Worm (Caenorhabditis elegans) whole organism, late embryonic: Measurements from ENCODE around the gene str-118.

ENCODE experiments used
- C08G9.2 ChIP-seq: sonication (generic microtip); optimal IDR thresholded peaks from 2 replicates; lab custom pipeline; 2016; ENCODE audit warnings: mild to moderate bottlenecking, missing genetic modification characterization, moderate library complexity, missing compliant biosample characterization
- K02D7.2 ChIP-seq: sonication (generic microtip); optimal IDR thresholded peaks from 2 replicates; lab custom pipeline; 2017; ENCODE audit warnings: mild to moderate bottlenecking, missing genetic modification characterization, missing compliant biosample characterization
- ahr-1 ChIP-seq: sonication (generic microtip); optimal IDR thresholded peaks from 2 replicates; lab custom pipeline; 2016; ENCODE audit warnings: missing genetic modification characterization, missing compliant biosample characterization
- ama-1 ChIP-seq: fragments of 150-350 bp; optimal IDR thresholded peaks from 2 replicates; lab custom pipeline; 2014
- ceh-18 ChIP-seq: sonication (generic microtip); optimal IDR thresholded peaks from 2 replicates; lab custom pipeline; 2016; ENCODE audit warnings: missing genetic modification characterization, missing compliant biosample characterization
- ceh-2 ChIP-seq: sonication (generic microtip); optimal IDR thresholded peaks from 2 replicates; lab custom pipeline; 2016; ENCODE audit warnings: missing genotype, missing genetic modification characterization, missing compliant biosample characterization
- ceh-31 ChIP-seq: sonication (generic microtip); optimal IDR thresholded peaks from 2 replicates; lab custom pipeline; 2016; ENCODE audit warnings: missing genetic modification characterization, missing compliant biosample characterization
- ceh-34 ChIP-seq: sonication (generic microtip); optimal IDR thresholded peaks from 2 replicates; lab custom pipeline; 2016; ENCODE audit warnings: mild to moderate bottlenecking, missing genetic modification characterization, missing compliant biosample characterization
- ceh-48 ChIP-seq: sonication (generic microtip); optimal IDR thresholded peaks from 2 replicates; lab custom pipeline; 2016; ENCODE audit warnings: missing genetic modification characterization, inconsistent platforms, missing compliant biosample characterization
- ceh-9 ChIP-seq: sonication (generic microtip); optimal IDR thresholded peaks from 2 replicates; lab custom pipeline; 2016; ENCODE audit warnings: mild to moderate bottlenecking, missing genetic modification characterization, inconsistent platforms, missing compliant biosample characterization
- che-1 ChIP-seq: sonication (generic microtip); optimal IDR thresholded peaks from 2 replicates; lab custom pipeline; 2016; ENCODE audit warnings: mild to moderate bottlenecking, missing genetic modification characterization, missing compliant biosample characterization
- dmd-4 ChIP-seq: sonication (generic microtip); optimal IDR thresholded peaks from 2 replicates; lab custom pipeline; 2016; ENCODE audit warnings: borderline replicate concordance, missing genetic modification characterization, missing compliant biosample characterization
- ets-4 ChIP-seq: sonication (generic microtip); optimal IDR thresholded peaks from 2 replicates; lab custom pipeline; 2016; ENCODE audit warnings: missing genetic modification characterization, missing compliant biosample characterization
- eyg-1 ChIP-seq: sonication (generic microtip); optimal IDR thresholded peaks from 2 replicates; lab custom pipeline; 2016; ENCODE audit warnings: missing genotype, missing genetic modification characterization, missing compliant biosample characterization
- fkh-10 ChIP-seq: fragments of 150-350 bp; optimal IDR thresholded peaks from 2 replicates; lab custom pipeline; 2014; ENCODE audit warnings: missing biosample characterization, missing genetic modification reagents, missing genetic modification characterization
- gmeb-2 ChIP-seq: sonication (generic microtip); optimal IDR thresholded peaks from 2 replicates; lab custom pipeline; 2016; ENCODE audit warnings: missing genetic modification characterization, inconsistent platforms, missing compliant biosample characterization
- hlh-13 ChIP-seq: fragments of 200-800 bp; sonication (Bioruptor generic); optimal IDR thresholded peaks from 2 replicates; lab custom pipeline; 2018; ENCODE audit warnings: mild to moderate bottlenecking, missing genetic modification characterization, missing compliant biosample characterization
- hlh-6 ChIP-seq: sonication (generic microtip); optimal IDR thresholded peaks from 2 replicates; lab custom pipeline; 2016; ENCODE audit warnings: missing genotype, missing genetic modification characterization, missing compliant biosample characterization
- hlh-8 ChIP-seq: sonication (generic microtip); optimal IDR thresholded peaks from 2 replicates; lab custom pipeline; 2016; ENCODE audit warnings: missing genotype, missing genetic modification characterization, missing compliant biosample characterization
- lim-6 ChIP-seq: sonication (generic microtip); optimal IDR thresholded peaks from 2 replicates; lab custom pipeline; 2016; ENCODE audit warnings: missing genetic modification characterization, missing compliant biosample characterization
- nfya-1 ChIP-seq: sonication (generic microtip); optimal IDR thresholded peaks from 2 replicates; lab custom pipeline; 2017; ENCODE audit warnings: missing genetic modification characterization, mild to moderate bottlenecking, missing compliant biosample characterization, antibody characterized with exemption, moderate library complexity
- odd-2 ChIP-seq: sonication (generic microtip); optimal IDR thresholded peaks from 2 replicates; lab custom pipeline; 2017; ENCODE audit warnings: antibody characterized with exemption, mild to moderate bottlenecking, missing genetic modification characterization, missing compliant biosample characterization
- pag-3 ChIP-seq: sonication (generic microtip); optimal IDR thresholded peaks from 2 replicates; lab custom pipeline; 2016; ENCODE audit warnings: missing compliant biosample characterization, missing genetic modification characterization, borderline replicate concordance
- pat-9 ChIP-seq: fragments of 200-800 bp; sonication (Bioruptor generic); optimal IDR thresholded peaks from 2 replicates; lab custom pipeline; 2018; ENCODE audit warnings: mild to moderate bottlenecking, missing genetic modification characterization, moderate library complexity, missing compliant biosample characterization
- pros-1 ChIP-seq: fragments of 150-350 bp; optimal IDR thresholded peaks from 2 replicates; lab custom pipeline; 2014; ENCODE audit warnings: missing biosample characterization, missing genetic modification reagents, missing genetic modification characterization
- ref-2 ChIP-seq: sonication (generic microtip); optimal IDR thresholded peaks from 2 replicates; lab custom pipeline; 2016; ENCODE audit warnings: missing genetic modification characterization, missing compliant biosample characterization
- sox-4 ChIP-seq: sonication (generic microtip); optimal IDR thresholded peaks from 2 replicates; lab custom pipeline; 2017; ENCODE audit warnings: mild to moderate bottlenecking, missing genetic modification characterization, inconsistent platforms, missing compliant biosample characterization
- tbx-2 ChIP-seq: sonication (generic microtip); optimal IDR thresholded peaks from 2 replicates; lab custom pipeline; 2016; ENCODE audit warnings: missing genetic modification characterization, missing compliant biosample characterization
- tbx-7 ChIP-seq: sonication (generic microtip); optimal IDR thresholded peaks from 2 replicates; lab custom pipeline; 2016; ENCODE audit warnings: missing genotype, missing genetic modification characterization, missing compliant biosample characterization
- unc-3 ChIP-seq, 2 experiments: fragments of 200-800 bp in 1 of 2; sonication (Bioruptor generic) in 1 of 2; sonication (generic microtip) in 1 of 2; conservative IDR thresholded peaks in 1 of 2; optimal IDR thresholded peaks in 1 of 2; 2 replicates each; pipeline versions ENCODE4 v1.3.6 to Lab custom; 2016 to 2022; ENCODE audit warnings: missing compliant biosample characterization in 2 of 2, missing genetic modification characterization in 2 of 2, missing genetic modification reagents in 1 of 2
- unc-42 ChIP-seq: sonication (generic microtip); optimal IDR thresholded peaks from 2 replicates; lab custom pipeline; 2016; ENCODE audit warnings: missing genotype, missing genetic modification characterization, missing compliant biosample characterization
- zip-5 ChIP-seq: sonication (generic microtip); optimal IDR thresholded peaks from 2 replicates; lab custom pipeline; 2016; ENCODE audit warnings: missing genetic modification characterization, missing compliant biosample characterization
- ztf-16 ChIP-seq: sonication (generic microtip); optimal IDR thresholded peaks from 2 replicates; lab custom pipeline; 2017; ENCODE audit warnings: missing genetic modification characterization, missing compliant biosample characterization

The str-118 gene

ce11 chrV:10030992-10031383 lies 21.0 kb upstream of the str-118 start, which contains the start of gene acl-2:
Gene acl-2, minus strand, starts transcription at chrV:10031092.
- TF ChIP-seq ceh-48 (tag; lab: Kevin White, UChicago) (no peak), ama-1 (lab: Kevin White, UChicago) (no peak), ceh-2 (no peak)

- TF ChIP-seq zip-5 (peak; percentile 57), ets-4 (tag; lab: Kevin White, UChicago) (peak; percentile 13), ztf-16 (tag; lab: Kevin White, UChicago) (no peak), hlh-13 (GFP tag; lab: Kevin White, UChicago) (no peak), ceh-31 (tag; lab: Kevin White, UChicago) (peak; percentile 31), ceh-2 (peak; percentile 40), C08G9.2 (tag; lab: Kevin White, UChicago) (peak; percentile 48)
These were observed 20.4 kb upstream of the str-118 start for ce11 chrV:10031384-10032171.

ce11 chrV:10035586-10035985 lies 16.4 kb upstream of the str-118 start:
- TF ChIP-seq che-1 (tag; lab: Kevin White, UChicago) (no peak), unc-42 (tag; lab: Kevin White, UChicago) (peak; percentile 30)

ce11 chrV:10036275-10036674 lies 15.7 kb upstream of the str-118 start, which contains the start of gene T06E8.2:
Gene T06E8.2, minus strand, starts transcription at chrV:10036413.
- no peak for TF ChIP-seq ceh-2
- no peak for TF ChIP-seq hlh-6
- no peak for TF ChIP-seq C08G9.2 (tag; lab: Kevin White, UChicago)
- TF ChIP-seq nfya-1 (tag; lab: Kevin White, UChicago), result peak; percentile 36
- no peak for TF ChIP-seq tbx-7
- TF ChIP-seq ceh-9 (tag; lab: Kevin White, UChicago), result no peak
- TF ChIP-seq unc-3 (GFP tag; conservative IDR thresholded peaks at IDR 0.05; lab: Robert Waterston, UW), result no peak
- TF ChIP-seq unc-3 (tag; optimal IDR thresholded peaks at IDR 0.05; lab: Kevin White, UChicago), result no peak
- no peak for TF ChIP-seq zip-5
- no peak for TF ChIP-seq K02D7.2 (tag; lab: Kevin White, UChicago)
- TF ChIP-seq ahr-1 (tag; lab: Kevin White, UChicago), result no peak
- peak; percentile 35 for TF ChIP-seq ceh-31 (tag; lab: Kevin White, UChicago)
- TF ChIP-seq eyg-1, result no peak
- peak; percentile 11 for TF ChIP-seq tbx-2 (tag; lab: Kevin White, UChicago)
- TF ChIP-seq fkh-10 (GFP tag; lab: Kevin White, UChicago), result no peak
- no peak for TF ChIP-seq ref-2 (tag; lab: Kevin White, UChicago)
- TF ChIP-seq sox-4 (tag; lab: Kevin White, UChicago), result no peak
- TF ChIP-seq gmeb-2 (tag; lab: Kevin White, UChicago), result no peak
- TF ChIP-seq pag-3 (tag; lab: Kevin White, UChicago), result no peak
- no peak for TF ChIP-seq odd-2 (tag; lab: Kevin White, UChicago)
- no peak for TF ChIP-seq pros-1
- no peak for TF ChIP-seq dmd-4 (tag; lab: Kevin White, UChicago)
- peak; percentile 55 for TF ChIP-seq ceh-34 (tag; lab: Kevin White, UChicago)
- no peak for TF ChIP-seq hlh-8
- no peak for TF ChIP-seq lim-6 (tag; lab: Kevin White, UChicago)
- no peak for TF ChIP-seq pat-9 (tag; lab: Kevin White, UChicago)
- peak; percentile 45 for TF ChIP-seq ceh-18

ce11 chrV:10037040-10037439 lies 14.9 kb upstream of the str-118 start, which contains the start of gene F57A8.1:
Gene F57A8.1, plus strand, starts transcription at chrV:10037340.
- TF ChIP-seq C08G9.2 (tag; lab: Kevin White, UChicago), result no peak
- no peak for TF ChIP-seq K02D7.2 (tag; lab: Kevin White, UChicago)
- TF ChIP-seq hlh-13 (GFP tag; lab: Kevin White, UChicago), result no peak
- no peak for TF ChIP-seq tbx-2 (tag; lab: Kevin White, UChicago)
